Worm (Caenorhabditis elegans) whole organism, young adult: ENCODE measurements around the gene str-136.

Experiments
- B0261.1 ChIP-seq: sonication (generic microtip); optimal IDR thresholded peaks from 2 replicates; lab custom pipeline; 2016; ENCODE audit warnings: mild to moderate bottlenecking, missing genetic modification characterization, moderate library complexity, missing compliant biosample characterization
- B0336.3 ChIP-seq: fragments of 200-800 bp; sonication (Bioruptor generic); IDR thresholded peaks from 2 replicates; pipeline ENCODE4 v1.3.6; 2022; ENCODE audit warnings: missing genetic modification characterization, missing compliant biosample characterization
- D2030.7 ChIP-seq: fragments of 200-800 bp; sonication (Bioruptor generic); IDR thresholded peaks from 2 replicates; pipeline ENCODE4 v1.3.6; 2022; ENCODE audit warnings: missing genetic modification reagents, missing genetic modification characterization, missing compliant biosample characterization
- F23B12.7 ChIP-seq: sonication (generic microtip); optimal IDR thresholded peaks from 2 replicates; lab custom pipeline; 2017; ENCODE audit warnings: missing genetic modification characterization, mild to moderate bottlenecking, missing compliant biosample characterization, antibody characterized with exemption, moderate library complexity; ENCODE audit not compliant: insufficient read depth
- F39B2.1 ChIP-seq: fragments of 200-800 bp; sonication (Bioruptor generic); IDR thresholded peaks from 2 replicates; pipeline ENCODE4 v1.3.6; 2022; ENCODE audit warnings: missing genetic modification reagents, missing genetic modification characterization, missing compliant biosample characterization
- F49E8.2 ChIP-seq: sonication (generic microtip); optimal IDR thresholded peaks from 3 replicates; lab custom pipeline; 2017; ENCODE audit warnings: missing genetic modification characterization, mild to moderate bottlenecking, missing compliant biosample characterization, antibody characterized with exemption, moderate library complexity; ENCODE audit not compliant: insufficient read depth
- K12H6.12 ChIP-seq: fragments of 200-800 bp; sonication (Bioruptor generic); optimal IDR thresholded peaks from 2 replicates; lab custom pipeline; 2018; ENCODE audit warnings: mild to moderate bottlenecking, missing genetic modification characterization, missing compliant biosample characterization
- Y53F4B.3 ChIP-seq: fragments of 200-800 bp; sonication (Bioruptor generic); IDR thresholded peaks from 2 replicates; pipeline ENCODE4 v1.3.6; 2022; ENCODE audit warnings: missing genetic modification reagents, missing genetic modification characterization, missing compliant biosample characterization
- aptf-2 ChIP-seq: fragments of 200-800 bp; sonication (Bioruptor generic); conservative IDR thresholded peaks from 2 replicates; pipeline ENCODE4 v1.3.6; 2022; ENCODE audit warnings: missing genetic modification reagents, missing genetic modification characterization, missing compliant biosample characterization
- ccch-3 ChIP-seq: fragments of 200-800 bp; sonication (Bioruptor generic); optimal IDR thresholded peaks from 2 replicates; lab custom pipeline; 2018; ENCODE audit warnings: mild to moderate bottlenecking, missing genetic modification characterization, missing compliant biosample characterization
- ceh-27 ChIP-seq: fragments of 200-800 bp; sonication (Bioruptor generic); optimal IDR thresholded peaks from 2 replicates; lab custom pipeline; 2018; ENCODE audit warnings: mild to moderate bottlenecking, missing genetic modification characterization, moderate library complexity, missing compliant biosample characterization
- ceh-91 ChIP-seq: fragments of 200-800 bp; sonication (Bioruptor generic); IDR thresholded peaks from 2 replicates; pipeline ENCODE4 v1.3.6; 2022; ENCODE audit warnings: missing genetic modification reagents, missing genetic modification characterization, missing compliant biosample characterization
- dpl-1 ChIP-seq: fragments of 150-350 bp; optimal IDR thresholded peaks from 2 replicates; lab custom pipeline; 2014; ENCODE audit warnings: missing biosample characterization, missing genetic modification reagents, missing genetic modification characterization
- efl-1 ChIP-seq: fragments of 150-350 bp; optimal IDR thresholded peaks from 2 replicates; lab custom pipeline; 2014; ENCODE audit warnings: missing biosample characterization, missing genetic modification reagents, missing genetic modification characterization
- egrh-3 ChIP-seq: fragments of 200-800 bp; sonication (Bioruptor generic); IDR thresholded peaks from 2 replicates; pipeline ENCODE4 v1.3.6; 2022; ENCODE audit warnings: missing genetic modification reagents, missing genetic modification characterization, missing compliant biosample characterization
- hlh-12 ChIP-seq: sonication (generic microtip); optimal IDR thresholded peaks from 2 replicates; lab custom pipeline; 2016; ENCODE audit warnings: missing genetic modification characterization, missing compliant biosample characterization
- hsf-1 ChIP-seq: fragments of 200-800 bp; sonication (Bioruptor generic); IDR thresholded peaks from 2 replicates; pipeline ENCODE4 v1.3.6; 2022; ENCODE audit warnings: missing genetic modification reagents, missing genetic modification characterization, missing compliant biosample characterization
- lin-35 ChIP-seq, 3 experiments: fragments of 150-350 bp in 2 of 3; sonication (generic microtip) in 1 of 3; optimal IDR thresholded peaks; 2 replicates each; lab custom pipeline; 2014 to 2018; ENCODE audit warnings: missing biosample characterization in 3 of 3, missing genetic modification characterization in 3 of 3, missing genetic modification reagents in 3 of 3
- lir-1 ChIP-seq: fragments of 200-800 bp; sonication (Bioruptor generic); conservative IDR thresholded peaks from 2 replicates; pipeline ENCODE4 v1.3.6; 2022; ENCODE audit warnings: missing genetic modification reagents, missing genetic modification characterization, missing compliant biosample characterization
- mcd-1 ChIP-seq: fragments of 200-800 bp; sonication (Bioruptor generic); IDR thresholded peaks from 2 replicates; pipeline ENCODE4 v1.3.6; 2022; ENCODE audit warnings: missing genetic modification reagents, missing genetic modification characterization, missing compliant biosample characterization
- nfya-1 ChIP-seq: sonication (generic microtip); optimal IDR thresholded peaks from 2 replicates; lab custom pipeline; 2017; ENCODE audit warnings: antibody characterized with exemption, missing compliant biosample characterization, missing genetic modification characterization, borderline replicate concordance; ENCODE audit not compliant: insufficient read depth
- nhr-120 ChIP-seq: fragments of 200-800 bp; sonication (Bioruptor generic); IDR thresholded peaks from 2 replicates; pipeline ENCODE4 v1.3.6; 2022; ENCODE audit warnings: missing genetic modification characterization, missing compliant biosample characterization
- nhr-179 ChIP-seq: sonication (generic microtip); optimal IDR thresholded peaks from 2 replicates; lab custom pipeline; 2016; ENCODE audit warnings: mild to moderate bottlenecking, missing genetic modification characterization, missing compliant biosample characterization
- nhr-80 ChIP-seq: sonication (generic microtip); optimal IDR thresholded peaks from 2 replicates; lab custom pipeline; 2016; ENCODE audit warnings: missing genetic modification characterization, missing compliant biosample characterization
- rec-8 ChIP-seq, 2 experiments: sonication (generic microtip); optimal IDR thresholded peaks; 2 replicates each; lab custom pipeline; 2016; ENCODE audit warnings: mild to moderate bottlenecking in 2 of 2, missing genetic modification characterization in 2 of 2, missing genetic modification reagents in 2 of 2, missing genotype in 2 of 2, missing biosample characterization in 1 of 2, missing compliant biosample characterization in 1 of 2, moderate library complexity in 1 of 2
- rpc-1 ChIP-seq, 2 experiments: fragments of 150-350 bp in 1 of 2; sonication (generic microtip) in 1 of 2; optimal IDR thresholded peaks; 2 replicates each; lab custom pipeline; 2014 to 2018; ENCODE audit warnings: missing biosample characterization in 1 of 2, missing genetic modification characterization in 1 of 2, missing genetic modification reagents in 1 of 2, missing genotype in 1 of 2
- sdz-38 ChIP-seq: sonication (generic microtip); optimal IDR thresholded peaks from 2 replicates; lab custom pipeline; 2016; ENCODE audit warnings: missing genotype, missing genetic modification characterization, missing compliant biosample characterization
- snpc-1.3 ChIP-seq: sonication (generic microtip); optimal IDR thresholded peaks from 2 replicates; lab custom pipeline; 2017; ENCODE audit warnings: missing genetic modification characterization, mild to moderate bottlenecking, missing compliant biosample characterization, antibody characterized with exemption, moderate library complexity, missing genotype, missing genetic modification reagents; ENCODE audit not compliant: insufficient read depth
- somi-1 ChIP-seq: fragments of 200-800 bp; sonication (Bioruptor generic); optimal IDR thresholded peaks from 2 replicates; lab custom pipeline; 2018; ENCODE audit warnings: mild to moderate bottlenecking, missing genetic modification characterization, missing compliant biosample characterization
- tlf-1 ChIP-seq: fragments of 200-800 bp; sonication (Bioruptor generic); optimal IDR thresholded peaks from 2 replicates; lab custom pipeline; 2018; ENCODE audit warnings: mild to moderate bottlenecking, missing genetic modification characterization, missing compliant biosample characterization
- xnd-1 ChIP-seq: sonication (generic microtip); optimal IDR thresholded peaks from 2 replicates; lab custom pipeline; 2016; ENCODE audit warnings: missing genotype, missing genetic modification reagents, missing genetic modification characterization, missing compliant biosample characterization
- ztf-18 ChIP-seq: sonication (generic microtip); optimal IDR thresholded peaks from 2 replicates; lab custom pipeline; 2016; ENCODE audit warnings: missing genotype, mild to moderate bottlenecking, missing genetic modification characterization, missing compliant biosample characterization
- ztf-26 ChIP-seq: sonication (generic microtip); optimal IDR thresholded peaks from 2 replicates; lab custom pipeline; 2017; ENCODE audit warnings: missing genetic modification characterization, missing compliant biosample characterization

Gene str-136

DNA sequence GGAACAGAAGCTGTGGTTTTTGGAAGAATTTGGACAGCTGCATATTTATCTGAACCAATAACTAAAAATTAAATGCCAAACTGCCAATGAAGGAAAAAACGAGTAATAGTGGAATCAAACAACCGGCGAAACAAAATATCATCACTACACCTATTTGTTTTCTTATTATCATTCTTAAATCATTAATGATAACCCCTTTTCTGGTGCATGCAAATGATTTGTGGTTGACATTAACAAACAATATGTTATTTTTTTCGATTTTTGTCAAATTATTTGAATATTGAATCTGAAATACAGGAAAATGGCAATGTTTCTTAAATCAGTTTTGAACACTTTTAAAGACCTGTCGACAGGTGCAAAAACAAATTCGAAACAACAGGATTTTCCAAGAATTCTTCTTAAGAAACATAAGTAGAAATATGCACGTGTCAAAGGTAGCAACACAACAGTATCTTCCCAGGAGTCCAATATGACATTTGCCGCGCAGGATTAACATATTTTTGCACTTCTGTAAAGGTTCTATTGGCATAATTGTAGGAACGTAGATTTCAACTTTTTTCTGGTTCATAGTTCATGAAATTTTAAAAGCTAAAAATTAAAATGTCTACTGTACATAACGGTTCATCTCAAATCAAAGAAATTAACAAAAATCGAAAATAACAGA lies 20.6 kb upstream of the str-136 start, which contains the start of gene W02D7.5:
W02D7.5 (minus strand) TSS at position 51 of the 664 bp plus-strand sequence.
- TF ChIP-seq aptf-2, result peak; percentile 79
- TF ChIP-seq hsf-1 (GFP tag; lab: Robert Waterston, UW), result peak; percentile 8; the same call in 1 of the 2 replicates
- no peak for TF ChIP-seq K12H6.12 (tag; lab: Kevin White, UChicago)
- no peak for TF ChIP-seq lin-35 (GFP tag; optimal IDR thresholded peaks at IDR 0.05; lab: Kevin White, UChicago)
- TF ChIP-seq somi-1, result no peak
- no peak for TF ChIP-seq B0336.3 (GFP tag; lab: Robert Waterston, UW)

DNA sequence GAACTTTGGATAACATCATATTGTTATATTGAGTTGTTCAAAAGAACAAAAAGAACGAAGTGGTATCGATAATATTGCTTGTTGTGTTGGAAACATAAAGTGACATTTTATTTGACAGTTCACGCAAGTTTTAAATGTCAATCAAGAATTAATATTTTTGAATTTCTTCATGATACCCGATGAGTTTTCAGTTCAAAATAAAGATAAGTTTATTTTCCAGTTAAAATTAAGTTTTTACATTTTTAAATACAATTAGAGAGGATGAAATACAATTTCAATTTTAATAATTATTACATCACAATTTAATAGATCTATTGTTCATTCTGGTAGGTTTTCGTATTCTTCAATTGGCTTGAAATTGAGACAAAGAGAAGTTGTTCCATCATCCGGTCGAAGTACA lies 18.8 kb upstream of the str-136 start, which contains the start of gene W02D7.4:
W02D7.4 (minus strand) TSS at position 101 of the 400 bp plus-strand sequence.
- TF ChIP-seq nhr-80 (tag; lab: Kevin White, UChicago), result peak; percentile 33
- no peak for TF ChIP-seq tlf-1 (GFP tag; lab: Kevin White, UChicago)

DNA sequence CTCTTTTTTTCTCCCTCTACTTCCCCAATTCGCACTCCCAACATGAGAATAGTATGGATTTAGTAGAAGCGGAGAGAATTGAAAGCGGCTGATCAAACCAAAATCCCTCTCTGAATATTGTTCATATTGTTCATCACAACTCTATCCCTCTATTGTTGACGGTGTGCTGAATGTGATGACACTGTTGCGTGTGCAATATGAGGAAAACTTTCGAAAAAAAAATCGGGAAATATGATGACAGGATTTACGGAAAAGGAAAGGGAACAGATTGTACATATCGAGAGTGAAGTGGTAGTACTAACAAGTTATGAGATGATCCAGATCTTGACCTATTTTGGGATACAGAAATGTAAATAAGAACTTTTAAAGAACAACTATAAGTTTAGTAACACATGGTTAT lies 17.1 kb upstream of the str-136 start, which contains the start of gene smex-1:
smex-1 (minus strand) TSS at position 101 of the 400 bp plus-strand sequence.
- TF ChIP-seq K12H6.12 (tag; lab: Kevin White, UChicago) (no peak), snpc-1.3 (no peak), nhr-179 (tag; lab: Kevin White, UChicago) (no peak), mcd-1 (GFP tag; lab: Robert Waterston, UW) (no peak), F23B12.7 (tag; lab: Kevin White, UChicago) (no peak), nhr-120 (GFP tag; lab: Robert Waterston, UW) (no peak), sdz-38 (tag; lab: Kevin White, UChicago) (no peak), rpc-1 (optimal IDR thresholded peaks at IDR 0.05; lab: Kevin White, UChicago) (no peak), rpc-1 (tag; optimal IDR thresholded peaks at IDR 0.05; lab: Kevin White, UChicago) (no peak), B0261.1 (no peak), ztf-26 (tag; lab: Kevin White, UChicago) (no peak), rec-8 (tag; optimal IDR thresholded peaks at IDR 0.05; lab: Kevin White, UChicago) (no peak), ccch-3 (GFP tag; lab: Kevin White, UChicago) (no peak), nfya-1 (no peak), Y53F4B.3 (GFP tag; lab: Robert Waterston, UW) (no peak), dpl-1 (GFP tag; lab: Kevin White, UChicago) (no peak), F39B2.1 (GFP tag; lab: Robert Waterston, UW) (no peak), ceh-27 (no peak), xnd-1 (no peak)

DNA sequence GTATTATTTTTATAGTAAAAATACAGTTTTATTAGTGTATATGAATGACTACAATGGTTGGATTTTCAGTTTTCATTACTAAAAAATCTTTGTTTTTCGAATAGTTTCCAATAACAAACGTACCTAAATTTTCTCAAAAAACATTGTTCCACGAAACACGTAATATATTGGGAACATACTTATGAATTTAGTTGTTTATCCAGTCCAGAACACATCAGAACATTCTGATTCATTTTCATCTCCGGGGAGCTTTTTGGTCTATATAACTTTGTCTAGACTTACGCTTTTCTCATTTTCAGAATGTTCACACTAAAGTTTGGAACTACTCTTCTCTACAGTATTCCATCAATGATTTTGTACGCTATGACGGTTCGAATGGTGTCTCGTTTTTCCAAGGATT lies 13.0 kb upstream of the str-136 start, which contains the start of gene srg-33:
srg-33 (plus strand) TSS at position 301 of the 400 bp plus-strand sequence.
- TF ChIP-seq ztf-18 (tag; lab: Kevin White, UChicago) (no peak), ceh-91 (GFP tag; lab: Robert Waterston, UW) (no peak), efl-1 (GFP tag; lab: Kevin White, UChicago) (no peak), egrh-3 (GFP tag; lab: Robert Waterston, UW) (no peak), lir-1 (GFP tag; lab: Robert Waterston, UW) (no peak), hlh-12 (tag; lab: Kevin White, UChicago) (no peak), D2030.7 (no peak), F49E8.2 (tag; lab: Kevin White, UChicago) (no peak)
- TF ChIP-seq, all 124 proteins: peak for 0
